Fruit fly (Drosophila melanogaster) whole organism, embryonic: Measurements from ENCODE around the gene Osi2.

ENCODE experiments used
- BtbVII ChIP-seq: fragments of 200-800 bp; sonication (Bioruptor generic); optimal IDR thresholded peaks from 3 replicates; lab custom pipeline; 2017; ENCODE audit warnings: missing biosample characterization, mild to moderate bottlenecking, missing genetic modification characterization
- CG11247 ChIP-seq: fragments of 200-800 bp; sonication (Bioruptor generic); IDR thresholded peaks from 2 replicates; pipeline ENCODE4 v1.3.6; 2022; ENCODE audit warnings: missing biosample characterization, missing genetic modification characterization
- CG6765 ChIP-seq: fragments of 200-800 bp; sonication (Bioruptor generic); optimal IDR thresholded peaks from 3 replicates; lab custom pipeline; 2017; ENCODE audit warnings: missing biosample characterization, mild to moderate bottlenecking, missing genetic modification characterization
- CG8478 ChIP-seq: fragments of >200 bp; optimal IDR thresholded peaks from 2 replicates; lab custom pipeline; 2018
- Myb ChIP-seq: fragments of 200-800 bp; sonication (Bioruptor generic); optimal IDR thresholded peaks from 2 replicates; lab custom pipeline; 2016; ENCODE audit warnings: missing biosample characterization, missing genetic modification characterization
- YL-1 ChIP-seq: fragments of 200-800 bp; sonication (Bioruptor generic); optimal IDR thresholded peaks from 3 replicates; lab custom pipeline; 2017; ENCODE audit warnings: missing biosample characterization, mild to moderate bottlenecking, missing genetic modification characterization
- chinmo ChIP-seq: fragments of 200-800 bp; sonication (Bioruptor generic); IDR thresholded peaks from 4 replicates; pipeline ENCODE4 v1.3.6; 2022; ENCODE audit warnings: missing biosample characterization, missing genetic modification characterization; ENCODE audit not compliant: partially characterized antibody
- nom ChIP-seq: fragments of 200-800 bp; sonication (Bioruptor generic); optimal IDR thresholded peaks from 2 replicates; lab custom pipeline; 2017; ENCODE audit warnings: missing biosample characterization, missing genetic modification characterization, mild to moderate bottlenecking, moderate library complexity, missing genetic modification reagents
- pfk ChIP-seq: fragments of 200-800 bp; sonication (Bioruptor generic); optimal IDR thresholded peaks from 2 replicates; lab custom pipeline; 2018; ENCODE audit warnings: missing biosample characterization, mild to moderate bottlenecking, missing genetic modification characterization, moderate library complexity
- salm ChIP-seq: fragments of 200-800 bp; sonication (Bioruptor generic); optimal IDR thresholded peaks from 2 replicates; lab custom pipeline; 2018; ENCODE audit warnings: missing biosample characterization, mild to moderate bottlenecking, missing genetic modification characterization
- tx ChIP-seq: fragments of 200-800 bp; sonication (Bioruptor generic); optimal IDR thresholded peaks from 2 replicates; lab custom pipeline; 2016; ENCODE audit warnings: missing biosample characterization, missing genetic modification characterization

dm6 chr3R:6244986-6245385, 35.8 kb downstream of the Osi2 start:
- no peak for TF ChIP-seq YL-1 (GFP tag; lab: Kevin White, UChicago)
- no peak for TF ChIP-seq chinmo (GFP tag; lab: Robert Waterston, UW)
- TF ChIP-seq salm = no peak
- TF ChIP-seq CG6765 (GFP tag; lab: Kevin White, UChicago) = no peak
- TF ChIP-seq tx (GFP tag; lab: Kevin White, UChicago) = no peak
- no peak for TF ChIP-seq BtbVII (GFP tag; lab: Kevin White, UChicago)
- TF ChIP-seq Myb (GFP tag; lab: Kevin White, UChicago) = no peak
- TF ChIP-seq CG8478 (lab: Kevin White, UChicago) = no peak
- TF ChIP-seq pfk (GFP tag; lab: Kevin White, UChicago) = no peak
- TF ChIP-seq nom (GFP tag; lab: Kevin White, UChicago) = no peak
- TF ChIP-seq CG11247 (GFP tag; lab: Robert Waterston, UW) = no peak
